Fruit fly (Drosophila melanogaster) whole organism, embryonic: Measurements from ENCODE around the gene dpp.

Experiments used
- ATbp ChIP-seq: fragments of 200-800 bp; sonication (Bioruptor generic); optimal IDR thresholded peaks from 2 replicates; lab custom pipeline; 2017; ENCODE audit warnings: missing biosample characterization, mild to moderate bottlenecking, missing genetic modification characterization, missing genetic modification reagents
- Ada2b ChIP-seq: fragments of 200-800 bp; sonication (Bioruptor generic); IDR thresholded peaks from 2 replicates; pipeline ENCODE4 v1.3.6; 2022; ENCODE audit warnings: missing biosample characterization, missing genetic modification characterization
- Aef1 ChIP-seq: fragments of 200-800 bp; sonication (Bioruptor generic); IDR thresholded peaks from 3 replicates; pipeline ENCODE4 v1.3.6; 2022; ENCODE audit warnings: missing biosample characterization, missing genetic modification characterization
- Awh ChIP-seq: fragments of 200-800 bp; sonication (Bioruptor generic); IDR thresholded peaks from 2 replicates; pipeline ENCODE4, ENCODE4 v1.3.6; 2022; ENCODE audit warnings: missing biosample characterization, missing genetic modification characterization
- B-H1 ChIP-seq: fragments of 200-800 bp; sonication (Bioruptor generic); IDR thresholded peaks from 3 replicates; pipeline ENCODE4 v1.3.6; 2022; ENCODE audit warnings: missing biosample characterization, missing genetic modification characterization
- CG10321 ChIP-seq: fragments of 200-800 bp; sonication (Bioruptor generic); IDR thresholded peaks from 2 replicates; pipeline ENCODE4 v1.3.6; 2022; ENCODE audit warnings: missing biosample characterization, missing genetic modification characterization
- CG10979 ChIP-seq: fragments of 200-800 bp; sonication (Bioruptor generic); optimal IDR thresholded peaks from 2 replicates; lab custom pipeline; 2018; ENCODE audit warnings: missing biosample characterization, mild to moderate bottlenecking, missing genetic modification characterization, moderate library complexity
- CG11723 ChIP-seq: fragments of 200-800 bp; sonication (Bioruptor generic); optimal IDR thresholded peaks from 2 replicates; lab custom pipeline; 2017; ENCODE audit warnings: missing biosample characterization, mild to moderate bottlenecking, missing genetic modification characterization
- CG17802 ChIP-seq: fragments of 200-800 bp; sonication (Bioruptor generic); optimal IDR thresholded peaks from 2 replicates; lab custom pipeline; 2018; ENCODE audit warnings: missing biosample characterization, mild to moderate bottlenecking, missing genetic modification characterization, moderate library complexity
- CG18599 ChIP-seq: fragments of 200-800 bp; sonication (Bioruptor generic); optimal IDR thresholded peaks from 3 replicates; lab custom pipeline; 2017; ENCODE audit warnings: missing biosample characterization, missing genetic modification characterization, mild to moderate bottlenecking, moderate library complexity, missing genetic modification reagents
- CG2120 ChIP-seq: fragments of 200-800 bp; sonication (Bioruptor generic); optimal IDR thresholded peaks from 3 replicates; lab custom pipeline; 2016; ENCODE audit warnings: missing biosample characterization, missing genetic modification characterization
- CG2889 ChIP-seq: fragments of 200-800 bp; sonication (Bioruptor generic); IDR thresholded peaks from 3 replicates; pipeline ENCODE4 v1.3.6; 2022; ENCODE audit warnings: missing biosample characterization, missing genetic modification characterization
- CG30403 ChIP-seq: fragments of 200-800 bp; sonication (Bioruptor generic); optimal IDR thresholded peaks from 3 replicates; lab custom pipeline; 2016; ENCODE audit warnings: missing biosample characterization, missing genetic modification characterization
- CG42726 ChIP-seq: fragments of 200-800 bp; sonication (Bioruptor generic); IDR thresholded peaks from 2 replicates; pipeline ENCODE4 v1.3.6; 2022; ENCODE audit warnings: missing biosample characterization, missing genetic modification characterization; ENCODE audit not compliant: partially characterized antibody
- CG4730 ChIP-seq: fragments of 200-800 bp; sonication (Bioruptor generic); IDR thresholded peaks from 2 replicates; pipeline ENCODE4 v1.3.6; 2022; ENCODE audit warnings: missing biosample characterization, missing genetic modification characterization
- CG4854 ChIP-seq: fragments of 200-800 bp; sonication (Bioruptor generic); optimal IDR thresholded peaks from 2 replicates; lab custom pipeline; 2016; ENCODE audit warnings: missing biosample characterization, missing genetic modification characterization, inconsistent platforms
- CG5180 ChIP-seq: fragments of 200-800 bp; sonication (Bioruptor generic); optimal IDR thresholded peaks from 3 replicates; lab custom pipeline; 2017; ENCODE audit warnings: missing biosample characterization, missing genetic modification characterization, mild to moderate bottlenecking, moderate library complexity, missing genetic modification reagents
- CG6689 ChIP-seq: fragments of 200-800 bp; sonication (Bioruptor generic); IDR thresholded peaks from 2 replicates; pipeline ENCODE4 v1.3.6; 2022; ENCODE audit warnings: missing biosample characterization, missing genetic modification characterization
- CG8281 ChIP-seq: fragments of 200-800 bp; sonication (Bioruptor generic); optimal IDR thresholded peaks from 2 replicates; lab custom pipeline; 2018; ENCODE audit warnings: missing biosample characterization, mild to moderate bottlenecking, missing genetic modification characterization, moderate library complexity
- Doc3 ChIP-seq: fragments of 200-800 bp; sonication (Bioruptor generic); IDR thresholded peaks from 3 replicates; pipeline ENCODE4 v1.3.6; 2022; ENCODE audit warnings: missing biosample characterization, missing genetic modification characterization; ENCODE audit not compliant: partially characterized antibody
- H2.0 ChIP-seq: fragments of 200-800 bp; sonication (Bioruptor generic); IDR thresholded peaks from 2 replicates; pipeline ENCODE4 v1.3.6; 2022; ENCODE audit warnings: missing biosample characterization, missing genetic modification characterization
- HLH3B ChIP-seq: fragments of 200-800 bp; sonication (Bioruptor generic); IDR thresholded peaks from 2 replicates; pipeline ENCODE4 v1.3.6; 2022; ENCODE audit warnings: missing biosample characterization, missing genetic modification characterization
- HLH54F ChIP-seq: fragments of 200-800 bp; sonication (Bioruptor generic); optimal IDR thresholded peaks from 3 replicates; lab custom pipeline; 2016; ENCODE audit warnings: missing biosample characterization, missing genetic modification characterization
- Hey ChIP-seq: fragments of 200-800 bp; sonication (Bioruptor generic); optimal IDR thresholded peaks from 3 replicates; lab custom pipeline; 2018; ENCODE audit warnings: missing biosample characterization, mild to moderate bottlenecking, missing genetic modification characterization
- Jarid2 ChIP-seq: fragments of 200-800 bp; sonication (Bioruptor generic); optimal IDR thresholded peaks from 3 replicates; lab custom pipeline; 2017; ENCODE audit warnings: mild to moderate bottlenecking, missing biosample characterization, missing genetic modification reagents, missing genetic modification characterization
- Kr ChIP-seq: fragments of 200-800 bp; sonication (Bioruptor generic); optimal IDR thresholded peaks from 2 replicates; lab custom pipeline; 2017; ENCODE audit warnings: missing biosample characterization, mild to moderate bottlenecking, missing genetic modification characterization
- PHDP ChIP-seq: fragments of 200-800 bp; sonication (Bioruptor generic); optimal IDR thresholded peaks from 3 replicates; lab custom pipeline; 2018; ENCODE audit warnings: missing biosample characterization, mild to moderate bottlenecking, missing genetic modification characterization, moderate library complexity
- Rx ChIP-seq: fragments of 200-800 bp; sonication (Bioruptor generic); IDR thresholded peaks from 2 replicates; pipeline ENCODE4 v1.3.6; 2022; ENCODE audit warnings: missing biosample characterization, missing genetic modification characterization
- Sox100B ChIP-seq: fragments of 200-800 bp; sonication (Bioruptor generic); optimal IDR thresholded peaks from 3 replicates; lab custom pipeline; 2018; ENCODE audit warnings: missing biosample characterization, mild to moderate bottlenecking, missing genetic modification characterization
- Spps ChIP-seq: fragments of 200-800 bp; sonication (Bioruptor generic); optimal IDR thresholded peaks from 2 replicates; lab custom pipeline; 2018; ENCODE audit warnings: missing biosample characterization, mild to moderate bottlenecking, missing genetic modification characterization
- Tbp ChIP-seq: fragments of >200 bp; optimal IDR thresholded peaks from 2 replicates; lab custom pipeline; 2018; ENCODE audit warnings: missing biosample characterization, missing genetic modification characterization
- Usf ChIP-seq: fragments of 200-800 bp; sonication (Bioruptor generic); optimal IDR thresholded peaks from 2 replicates; lab custom pipeline; 2017; ENCODE audit warnings: missing genotype, missing biosample characterization, missing genetic modification characterization
- al ChIP-seq: fragments of 200-800 bp; sonication (Bioruptor generic); IDR thresholded peaks from 2 replicates; pipeline ENCODE4 v1.3.6; 2022; ENCODE audit warnings: missing biosample characterization, missing genetic modification characterization
- bigmax ChIP-seq: fragments of 200-800 bp; sonication (Bioruptor generic); optimal IDR thresholded peaks from 2 replicates; lab custom pipeline; 2018; ENCODE audit warnings: missing biosample characterization, mild to moderate bottlenecking, missing genetic modification characterization
- cg ChIP-seq: fragments of 200-800 bp; sonication (Bioruptor generic); optimal IDR thresholded peaks from 3 replicates; lab custom pipeline; 2019; ENCODE audit warnings: missing biosample characterization, mild to moderate bottlenecking, missing genetic modification characterization, moderate library complexity
- crc ChIP-seq: fragments of 200-800 bp; sonication (Bioruptor generic); optimal IDR thresholded peaks from 2 replicates; lab custom pipeline; 2016; ENCODE audit warnings: missing biosample characterization, missing genetic modification characterization
- crp ChIP-seq, 2 experiments: fragments of 200-800 bp; sonication (Bioruptor generic); optimal IDR thresholded peaks; 2 replicates in 1 of 2; 3 replicates in 1 of 2; lab custom pipeline; 2017; ENCODE audit warnings: missing biosample characterization in 2 of 2, missing genetic modification characterization in 2 of 2, mild to moderate bottlenecking in 1 of 2, moderate library complexity in 1 of 2
- dmrt99B ChIP-seq: fragments of 200-800 bp; sonication (Bioruptor generic); optimal IDR thresholded peaks from 2 replicates; lab custom pipeline; 2018; ENCODE audit warnings: missing biosample characterization, mild to moderate bottlenecking, missing genetic modification characterization, moderate library complexity
- en ChIP-seq: fragments of 200-800 bp; sonication (Bioruptor generic); optimal IDR thresholded peaks from 2 replicates; lab custom pipeline; 2016; ENCODE audit warnings: missing biosample characterization, missing genetic modification characterization
- eve ChIP-seq, 2 experiments: fragments of >200 bp; optimal IDR thresholded peaks; 2 replicates each; lab custom pipeline; 2017; ENCODE audit warnings: missing biosample characterization in 2 of 2, missing genetic modification characterization in 2 of 2
- gt ChIP-seq: fragments of 200-800 bp; sonication (Bioruptor generic); IDR thresholded peaks from 2 replicates; pipeline ENCODE4 v1.3.6; 2022; ENCODE audit warnings: missing biosample characterization, missing genetic modification characterization
- h ChIP-seq: fragments of >200 bp; optimal IDR thresholded peaks from 2 replicates; lab custom pipeline; 2017
- kni ChIP-seq: fragments of 200-800 bp; sonication (Bioruptor generic); optimal IDR thresholded peaks from 3 replicates; lab custom pipeline; 2017; ENCODE audit warnings: mild to moderate bottlenecking, missing biosample characterization, missing genetic modification reagents, missing genetic modification characterization
- lab ChIP-seq: fragments of 200-800 bp; sonication (Bioruptor generic); optimal IDR thresholded peaks from 3 replicates; lab custom pipeline; 2017; ENCODE audit warnings: missing biosample characterization, missing genetic modification characterization, mild to moderate bottlenecking, moderate library complexity, missing genetic modification reagents
- maf-S ChIP-seq: fragments of 200-800 bp; sonication (Bioruptor generic); optimal IDR thresholded peaks from 2 replicates; lab custom pipeline; 2016; ENCODE audit warnings: missing biosample characterization, missing genetic modification characterization
- nom ChIP-seq: fragments of 200-800 bp; sonication (Bioruptor generic); optimal IDR thresholded peaks from 2 replicates; lab custom pipeline; 2017; ENCODE audit warnings: missing biosample characterization, missing genetic modification characterization, mild to moderate bottlenecking, moderate library complexity, missing genetic modification reagents
- otp ChIP-seq: fragments of 200-800 bp; sonication (Bioruptor generic); IDR thresholded peaks from 3 replicates; pipeline ENCODE4, ENCODE4 v1.3.6; 2022; ENCODE audit warnings: missing biosample characterization, missing genetic modification characterization
- pnt ChIP-seq: fragments of 200-800 bp; sonication (Bioruptor generic); optimal IDR thresholded peaks from 3 replicates; lab custom pipeline; 2016; ENCODE audit warnings: missing biosample characterization, missing genetic modification characterization
- rib ChIP-seq: fragments of 200-800 bp; sonication (Bioruptor generic); IDR thresholded peaks from 2 replicates; pipeline ENCODE4 v1.3.6; 2022; ENCODE audit warnings: missing biosample characterization, missing genetic modification characterization
- sens ChIP-seq: fragments of 200-800 bp; sonication (Bioruptor generic); peaks from one replicate; lab custom pipeline; 2016; ENCODE audit warnings: missing biosample characterization, missing genetic modification characterization
- sens-2 ChIP-seq: fragments of 200-800 bp; sonication (Bioruptor generic); IDR thresholded peaks from 2 replicates; pipeline ENCODE4 v1.3.6; 2022; ENCODE audit warnings: missing biosample characterization, missing genetic modification characterization
- sim ChIP-seq: fragments of 200-800 bp; sonication (Bioruptor generic); IDR thresholded peaks from 2 replicates; pipeline ENCODE4 v1.3.6; 2022; ENCODE audit warnings: missing biosample characterization, missing genetic modification characterization
- tup ChIP-seq: fragments of 200-800 bp; sonication (Bioruptor generic); optimal IDR thresholded peaks from 2 replicates; lab custom pipeline; 2016; ENCODE audit warnings: missing biosample characterization, mild to moderate bottlenecking, missing genetic modification characterization, moderate library complexity

dpp gene

dm6 chr2L:2397080-2397479 lies 31.1 kb upstream of the dpp start (continued):
- no peak for TF ChIP-seq eve (GFP tag; optimal IDR thresholded peaks at IDR 0.05; lab: Kevin White, UChicago)
- TF ChIP-seq otp, result no peak
- TF ChIP-seq pnt (GFP tag; lab: Kevin White, UChicago), result no peak
- TF ChIP-seq CG42726 (GFP tag; lab: Robert Waterston, UW), result no peak
- no peak for TF ChIP-seq CG18599 (GFP tag; lab: Kevin White, UChicago)
- TF ChIP-seq CG2889, result no peak
- no peak for TF ChIP-seq nom (GFP tag; lab: Kevin White, UChicago)
- TF ChIP-seq Aef1 (GFP tag; lab: Robert Waterston, UW), result no peak
- TF ChIP-seq CG30403 (GFP tag; lab: Kevin White, UChicago), result no peak
- TF ChIP-seq PHDP (tag; lab: Kevin White, UChicago), result no peak
- TF ChIP-seq CG10979 (tag; lab: Kevin White, UChicago), result peak; percentile 42
- TF ChIP-seq h (lab: Kevin White, UChicago), result no peak
- no peak for TF ChIP-seq Tbp
- TF ChIP-seq Kr (GFP tag; lab: Kevin White, UChicago), result no peak
- no peak for TF ChIP-seq al (GFP tag; lab: Robert Waterston, UW)
- TF ChIP-seq CG4854 (GFP tag; lab: Kevin White, UChicago), result no peak
- no peak for TF ChIP-seq Spps (tag; lab: Kevin White, UChicago)
- no peak for TF ChIP-seq bigmax (GFP tag; lab: Kevin White, UChicago)
- TF ChIP-seq lab, result no peak
- peak; percentile 53 for TF ChIP-seq sens (GFP tag; lab: Kevin White, UChicago)
- TF ChIP-seq CG8281 (tag; lab: Kevin White, UChicago), result no peak
- no peak for TF ChIP-seq Doc3 (GFP tag; lab: Robert Waterston, UW)
- no peak for TF ChIP-seq CG4730 (GFP tag; lab: Robert Waterston, UW)
- no peak for TF ChIP-seq cg
- TF ChIP-seq kni (GFP tag; lab: Kevin White, UChicago), result no peak
- no peak for TF ChIP-seq Rx (GFP tag; lab: Robert Waterston, UW)
- no peak for TF ChIP-seq Usf
- no peak for TF ChIP-seq Awh (GFP tag; lab: Robert Waterston, UW)
- no peak for TF ChIP-seq crc (GFP tag; lab: Kevin White, UChicago)
- no peak for TF ChIP-seq sim
- TF ChIP-seq tup (GFP tag; lab: Kevin White, UChicago), result no peak
- no peak for TF ChIP-seq maf-S
- no peak for TF ChIP-seq Ada2b
- TF ChIP-seq CG10321, result no peak
- TF ChIP-seq HLH3B (GFP tag; lab: Robert Waterston, UW), result no peak; the same call in 1 of the 2 replicates
- no peak for TF ChIP-seq CG11723 (GFP tag; lab: Kevin White, UChicago)
- TF ChIP-seq HLH54F, result no peak
- TF ChIP-seq CG17802 (tag; lab: Kevin White, UChicago), result no peak
- no peak for TF ChIP-seq B-H1 (GFP tag; lab: Robert Waterston, UW)
- TF ChIP-seq Sox100B (GFP tag; lab: Kevin White, UChicago), result no peak
- no peak for TF ChIP-seq ATbp
- peak; percentile 49 for TF ChIP-seq Hey (tag; lab: Kevin White, UChicago)
- TF ChIP-seq dmrt99B (tag; lab: Kevin White, UChicago), result peak; percentile 49
- no peak for TF ChIP-seq crp (GFP tag; optimal IDR thresholded peaks at IDR 0.05; lab: Kevin White, UChicago)
- no peak for TF ChIP-seq CG5180 (GFP tag; lab: Kevin White, UChicago)
- no peak for TF ChIP-seq CG6689 (GFP tag; lab: Robert Waterston, UW)
- TF ChIP-seq Jarid2, result no peak
- TF ChIP-seq en (GFP tag; lab: Kevin White, UChicago), result no peak
- no peak for TF ChIP-seq CG2120 (GFP tag; lab: Kevin White, UChicago)
- TF ChIP-seq gt, result no peak
- no peak for TF ChIP-seq sens-2 (GFP tag; lab: Robert Waterston, UW)
- TF ChIP-seq H2.0 (GFP tag; lab: Robert Waterston, UW), result 0 out of 2 replicates have a peak, but pooled peaks have one; percentile 11
- no peak for TF ChIP-seq rib (GFP tag; lab: Robert Waterston, UW)
